Worm (Caenorhabditis elegans) whole organism, L4/young adult: Measurements from ENCODE around the gene ugt-52.

Source experiments
- W03F9.2 ChIP-seq: fragments of 150-350 bp; optimal IDR thresholded peaks from 2 replicates; lab custom pipeline; 2014; ENCODE audit warnings: missing biosample characterization, missing genetic modification characterization
- dao-5 ChIP-seq: sonication (generic microtip); optimal IDR thresholded peaks from 2 replicates; lab custom pipeline; 2016; ENCODE audit warnings: missing genotype, missing genetic modification characterization, moderate library complexity, missing compliant biosample characterization
- him-1 ChIP-seq: sonication (generic microtip); optimal IDR thresholded peaks from 2 replicates; lab custom pipeline; 2016; ENCODE audit warnings: missing genotype, missing genetic modification reagents, missing genetic modification characterization, missing compliant biosample characterization

ce11 chrIV:831796-832486, 53.4 kb downstream of the ugt-52 start, which contains the start of the genes madf-1 and Y55F3BR.10:
- TF ChIP-seq him-1 (tag; lab: Kevin White, UChicago) (no peak), W03F9.2 (tag; lab: Kevin White, UChicago) (no peak), dao-5 (no peak)
